Fruit fly (Drosophila melanogaster) whole organism, adult: ENCODE data around the gene Pbp45.
A peak's percentile ranks its signal among the peaks of the same experiment; 100 is the strongest.

Source experiments
- CG11617 ChIP-seq: fragments of 200-800 bp; sonication (Bioruptor generic); optimal IDR thresholded peaks from 2 replicates; lab custom pipeline; 2017; ENCODE audit warnings: mild to moderate bottlenecking, missing biosample characterization, missing genetic modification reagents, missing genetic modification characterization
- CG12768 ChIP-seq: fragments of 200-800 bp; sonication (Bioruptor generic); optimal IDR thresholded peaks from 2 replicates; lab custom pipeline; 2017; ENCODE audit warnings: missing biosample characterization, missing genetic modification characterization, mild to moderate bottlenecking, moderate library complexity, missing genetic modification reagents
- CG14711 ChIP-seq: fragments of 200-800 bp; sonication (Bioruptor generic); optimal IDR thresholded peaks from 2 replicates; lab custom pipeline; 2018; ENCODE audit warnings: missing biosample characterization, mild to moderate bottlenecking, missing genetic modification characterization, moderate library complexity
- CG1620 ChIP-seq: fragments of 200-800 bp; sonication (Bioruptor generic); optimal IDR thresholded peaks from 2 replicates; lab custom pipeline; 2016; ENCODE audit warnings: missing biosample characterization, missing genetic modification characterization
- CG33017 ChIP-seq: fragments of 200-800 bp; sonication (Bioruptor generic); optimal IDR thresholded peaks from 2 replicates; lab custom pipeline; 2018; ENCODE audit warnings: missing biosample characterization, mild to moderate bottlenecking, missing genetic modification characterization, moderate library complexity
- CG5204 ChIP-seq: fragments of 200-800 bp; sonication (Bioruptor generic); optimal IDR thresholded peaks from 2 replicates; lab custom pipeline; 2016; ENCODE audit warnings: missing biosample characterization, missing genetic modification characterization
- CG7045 ChIP-seq: fragments of 200-800 bp; sonication (Bioruptor generic); optimal IDR thresholded peaks from 2 replicates; lab custom pipeline; 2017; ENCODE audit warnings: missing biosample characterization, mild to moderate bottlenecking, missing genetic modification characterization
- CG7101 ChIP-seq: fragments of 200-800 bp; sonication (Bioruptor generic); optimal IDR thresholded peaks from 2 replicates; lab custom pipeline; 2018; ENCODE audit warnings: missing biosample characterization, mild to moderate bottlenecking, missing genetic modification characterization, moderate library complexity
- Clk ChIP-seq: fragments of 200-800 bp; sonication (Bioruptor generic); optimal IDR thresholded peaks from 2 replicates; lab custom pipeline; 2017; ENCODE audit warnings: missing biosample characterization, missing genetic modification characterization
- Crg-1 ChIP-seq: fragments of 200-800 bp; sonication (Bioruptor generic); optimal IDR thresholded peaks from 2 replicates; lab custom pipeline; 2016; ENCODE audit warnings: missing biosample characterization, missing genetic modification characterization
- Hr96 ChIP-seq: fragments of 200-800 bp; sonication (Bioruptor generic); optimal IDR thresholded peaks from 2 replicates; lab custom pipeline; 2016; ENCODE audit warnings: missing biosample characterization, missing genetic modification characterization
- Mnt ChIP-seq: fragments of 200-800 bp; sonication (Bioruptor generic); optimal IDR thresholded peaks from 2 replicates; lab custom pipeline; 2016; ENCODE audit warnings: missing biosample characterization, mild to moderate bottlenecking, missing genetic modification characterization
- bab1 ChIP-seq: fragments of 200-800 bp; sonication (Bioruptor generic); optimal IDR thresholded peaks from 3 replicates; lab custom pipeline; 2019; ENCODE audit warnings: missing biosample characterization, mild to moderate bottlenecking, missing genetic modification characterization, moderate library complexity
- cic ChIP-seq: fragments of 200-800 bp; sonication (Bioruptor generic); optimal IDR thresholded peaks from 2 replicates; lab custom pipeline; 2017; ENCODE audit warnings: missing biosample characterization, mild to moderate bottlenecking, missing genetic modification characterization, moderate library complexity
- cnc ChIP-seq, 2 experiments: fragments of >200 bp; optimal IDR thresholded peaks; 2 replicates each; lab custom pipeline; 2017
- kay ChIP-seq: fragments of 200-800 bp; sonication (Bioruptor generic); peaks from one replicate; lab custom pipeline; 2016; ENCODE audit warnings: missing biosample characterization, missing genetic modification characterization, borderline replicate concordance
- ovo ChIP-seq: fragments of 200-800 bp; sonication (Bioruptor generic); optimal IDR thresholded peaks from 2 replicates; lab custom pipeline; 2016; ENCODE audit warnings: missing biosample characterization, missing genetic modification characterization
- pad ChIP-seq: fragments of 200-800 bp; sonication (Bioruptor generic); optimal IDR thresholded peaks from 3 replicates; lab custom pipeline; 2017; ENCODE audit warnings: missing biosample characterization, missing genetic modification characterization, mild to moderate bottlenecking, moderate library complexity, missing genetic modification reagents
- tj ChIP-seq: fragments of 200-800 bp; sonication (Bioruptor generic); optimal IDR thresholded peaks from 3 replicates; lab custom pipeline; 2017; ENCODE audit warnings: missing biosample characterization, mild to moderate bottlenecking, missing genetic modification characterization, moderate library complexity
- toe ChIP-seq: fragments of 200-800 bp; sonication (Bioruptor generic); optimal IDR thresholded peaks from 2 replicates; lab custom pipeline; 2016; ENCODE audit warnings: missing biosample characterization, missing genetic modification characterization

Gene Pbp45

DNA sequence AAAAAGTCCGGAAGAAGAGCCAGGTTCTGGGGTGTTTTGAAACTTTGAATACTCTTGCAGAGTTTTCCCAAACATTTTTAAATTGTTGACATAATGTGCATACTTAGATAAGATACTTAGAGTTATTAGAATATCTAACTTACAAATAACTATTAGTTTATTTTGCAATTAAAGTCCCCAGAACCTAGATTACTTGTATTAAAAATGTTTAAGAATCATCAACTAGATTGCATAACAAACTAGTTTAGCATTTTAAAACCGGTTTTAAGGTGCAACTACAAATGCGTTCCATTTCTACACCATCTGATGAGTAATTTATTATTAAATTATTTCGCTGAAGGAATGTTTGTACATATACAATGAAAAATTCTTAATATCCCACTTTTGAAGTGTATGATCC is 33.0 kb downstream of the Pbp45 start:
- TF ChIP-seq bab1: no peak
- TF ChIP-seq CG5204 (GFP tag; lab: Kevin White, UChicago): no peak
- TF ChIP-seq tj (GFP tag; lab: Kevin White, UChicago): no peak
- TF ChIP-seq toe (GFP tag; lab: Kevin White, UChicago): no peak
- no peak for TF ChIP-seq CG1620 (GFP tag; lab: Kevin White, UChicago)
- no peak for TF ChIP-seq Mnt (GFP tag; lab: Kevin White, UChicago)
- no peak for TF ChIP-seq ovo (GFP tag; lab: Kevin White, UChicago)

DNA sequence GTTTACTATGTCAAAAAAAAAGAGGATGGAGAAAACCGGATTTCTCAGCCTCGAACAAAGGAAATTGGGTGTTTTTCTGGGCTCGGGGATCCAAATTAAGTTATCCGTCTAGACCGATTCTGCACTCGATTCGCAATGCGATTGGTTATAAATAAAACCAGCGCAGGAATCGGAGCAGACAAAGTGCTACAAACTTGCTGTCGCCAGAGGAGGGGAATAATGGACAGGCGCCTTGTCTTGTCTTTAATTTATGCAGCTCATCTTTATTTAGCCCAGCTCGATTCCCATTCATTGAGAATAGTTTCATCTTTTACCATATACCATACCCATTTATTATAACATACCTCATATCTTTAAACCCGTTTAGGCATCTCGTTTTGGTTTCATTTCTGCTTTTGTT is 34.6 kb downstream of the Pbp45 start:
- TF ChIP-seq tj (GFP tag; lab: Kevin White, UChicago) (no peak), Mnt (GFP tag; lab: Kevin White, UChicago) (no peak), CG12768 (no peak), CG14711 (no peak), CG1620 (GFP tag; lab: Kevin White, UChicago) (no peak), pad (GFP tag; lab: Kevin White, UChicago) (no peak), CG11617 (GFP tag; lab: Kevin White, UChicago) (no peak), kay (no peak), Crg-1 (GFP tag; lab: Kevin White, UChicago) (no peak), CG7101 (no peak), cnc (optimal IDR thresholded peaks at IDR 0.05; lab: Kevin White, UChicago) (no peak), toe (GFP tag; lab: Kevin White, UChicago) (no peak), Hr96 (GFP tag; lab: Kevin White, UChicago) (no peak), CG33017 (tag; lab: Kevin White, UChicago) (no peak)

DNA sequence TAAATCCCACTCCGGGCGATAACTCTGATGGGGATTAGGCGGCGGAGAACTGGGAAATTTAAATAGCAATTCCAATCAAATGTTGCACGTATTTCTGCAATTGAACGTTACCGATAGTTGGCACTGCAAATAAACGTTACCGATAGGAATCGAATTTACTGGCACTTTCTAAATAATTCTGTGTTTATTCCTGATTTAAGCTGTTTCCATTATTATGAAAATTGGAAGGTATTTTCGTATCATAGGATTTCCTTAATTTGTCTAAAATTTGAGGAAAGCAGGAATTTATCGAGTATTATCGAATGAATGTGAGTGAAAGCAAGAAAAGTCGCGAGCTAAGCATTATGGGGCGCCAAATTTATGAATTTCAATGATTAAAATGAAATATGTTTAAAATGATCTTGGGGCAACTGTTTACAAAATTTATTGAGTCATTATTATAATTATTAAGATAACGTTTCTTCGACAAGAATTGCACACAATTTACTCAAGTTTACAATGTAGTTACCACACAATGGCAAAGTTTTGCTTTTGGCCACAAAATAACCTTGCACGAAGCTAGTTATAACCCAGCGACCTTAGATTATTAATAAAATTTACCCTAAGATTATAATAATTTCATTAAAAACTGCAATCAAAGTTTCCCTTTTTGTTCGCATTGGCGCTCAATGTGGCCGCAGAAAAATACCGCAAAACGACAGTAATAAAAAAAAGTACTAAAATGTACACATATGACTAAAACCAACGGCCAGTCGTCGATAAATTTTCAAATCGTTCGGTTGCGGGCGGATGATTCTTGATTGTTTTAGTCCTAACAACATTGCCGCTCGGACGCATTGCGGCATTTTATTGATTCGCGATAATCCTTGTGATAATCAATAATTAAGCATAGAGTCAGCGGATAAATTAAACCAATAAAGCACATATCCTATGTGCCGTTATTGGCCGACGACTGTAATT is 35.5 kb downstream of the Pbp45 start, which contains the start of gene alpha-Man-IIb:
Gene alpha-Man-IIb, plus strand, starts transcription at position 747 of the 960 bp plus-strand sequence.
- TF ChIP-seq CG11617 (GFP tag; lab: Kevin White, UChicago) (no peak), Hr96 (GFP tag; lab: Kevin White, UChicago) (peak; percentile 41), tj (GFP tag; lab: Kevin White, UChicago) (peak; percentile 36), bab1 (peak; percentile 63), toe (GFP tag; lab: Kevin White, UChicago) (no peak), Mnt (GFP tag; lab: Kevin White, UChicago) (peak; percentile 21), CG1620 (GFP tag; lab: Kevin White, UChicago) (no peak), ovo (GFP tag; lab: Kevin White, UChicago) (peak; percentile 12)

DNA sequence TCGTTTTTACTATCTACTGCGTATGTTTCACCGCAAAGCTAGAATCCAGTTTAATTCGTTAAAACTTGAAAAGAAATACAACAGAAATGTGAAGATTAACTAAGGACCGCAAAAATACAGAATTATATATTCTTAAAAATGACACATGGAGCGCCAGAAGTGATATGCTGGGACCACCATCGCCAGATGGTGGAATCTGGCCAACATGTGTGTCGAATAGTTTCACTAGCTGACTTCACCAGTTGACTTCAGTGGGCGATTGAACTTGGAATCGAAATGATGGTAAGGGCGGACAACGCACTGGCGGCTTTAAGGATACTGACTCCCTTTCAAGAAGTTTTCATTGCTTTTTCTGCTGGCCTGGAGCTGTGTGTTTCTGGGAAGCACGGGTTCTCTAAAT is 37.3 kb downstream of the Pbp45 start, which contains the start of gene CG9593:
Gene CG9593, plus strand, starts transcription at position 270 of the 400 bp plus-strand sequence.
- TF ChIP-seq cic (GFP tag; lab: Kevin White, UChicago) (no peak), CG5204 (GFP tag; lab: Kevin White, UChicago) (no peak), CG7045 (GFP tag; lab: Kevin White, UChicago) (no peak), pad (GFP tag; lab: Kevin White, UChicago) (no peak), ovo (GFP tag; lab: Kevin White, UChicago) (no peak), Crg-1 (GFP tag; lab: Kevin White, UChicago) (no peak), CG14711 (no peak), toe (GFP tag; lab: Kevin White, UChicago) (no peak), tj (GFP tag; lab: Kevin White, UChicago) (no peak), CG33017 (tag; lab: Kevin White, UChicago) (no peak), CG11617 (GFP tag; lab: Kevin White, UChicago) (no peak), CG7101 (no peak), Mnt (GFP tag; lab: Kevin White, UChicago) (no peak), bab1 (no peak), Hr96 (GFP tag; lab: Kevin White, UChicago) (no peak), Clk (GFP tag; lab: Kevin White, UChicago) (no peak)

DNA sequence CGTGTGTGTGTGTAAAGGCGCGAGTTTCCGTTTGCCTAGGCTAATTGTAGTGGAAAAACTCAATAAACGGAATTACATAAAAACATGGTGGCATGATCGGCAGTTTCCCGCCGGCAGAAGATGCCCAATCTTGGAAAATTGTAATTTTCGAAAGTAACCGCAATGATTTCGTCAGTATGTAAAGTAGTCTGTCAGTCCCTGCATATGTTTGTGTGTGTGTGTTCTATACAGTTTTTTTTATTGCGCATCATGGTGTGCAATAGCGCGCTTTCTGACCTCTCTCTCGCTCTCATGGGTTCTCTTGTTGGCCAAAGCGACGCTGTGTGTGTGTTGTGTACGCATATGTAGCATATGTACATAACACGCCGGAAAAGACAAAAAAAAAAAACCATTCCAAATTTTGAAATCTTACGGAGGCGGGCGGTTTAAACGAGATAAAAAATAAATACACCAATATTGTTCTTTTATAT is 45.0 kb downstream of the Pbp45 start:
- TF ChIP-seq Crg-1 (GFP tag; lab: Kevin White, UChicago) (peak; percentile 53), cnc (optimal IDR thresholded peaks at IDR 0.05; lab: Kevin White, UChicago) (peak in 1 of 2 experiments; percentile 11), CG33017 (tag; lab: Kevin White, UChicago) (no peak), Hr96 (GFP tag; lab: Kevin White, UChicago) (peak; percentile 20), Clk (GFP tag; lab: Kevin White, UChicago) (no peak), CG11617 (GFP tag; lab: Kevin White, UChicago) (no peak), toe (GFP tag; lab: Kevin White, UChicago) (no peak), cic (GFP tag; lab: Kevin White, UChicago) (peak; percentile 2), CG5204 (GFP tag; lab: Kevin White, UChicago) (no peak), tj (GFP tag; lab: Kevin White, UChicago) (peak; percentile 33), CG14711 (no peak), CG1620 (GFP tag; lab: Kevin White, UChicago) (peak; percentile 10), kay (peak; percentile 88), CG12768 (no peak), CG7045 (GFP tag; lab: Kevin White, UChicago) (no peak), pad (GFP tag; lab: Kevin White, UChicago) (peak; percentile 21), CG7101 (peak; percentile 7), Mnt (GFP tag; lab: Kevin White, UChicago) (peak; percentile 81), ovo (GFP tag; lab: Kevin White, UChicago) (peak; percentile 65), bab1 (peak; percentile 29)
